Fruit fly (Drosophila melanogaster): ENCODE measurements around the gene GILT2.
A peak's percentile ranks its signal among the peaks of the same experiment; 100 is the strongest.

Gene GILT2

dm6 chr3R:23713901-23714300 lies 35.2 kb downstream of the GILT2 start (continued):
- TF ChIP-seq zen2 (GFP tag; IDR thresholded peaks at IDR 0.05; ENCODE audit: partially characterized antibody) (no peak), fd3F (GFP tag; optimal IDR thresholded peaks at IDR 0.05) (peak; percentile 40), CG1792 (GFP tag; optimal IDR thresholded peaks at IDR 0.05) (peak; percentile 47), so (GFP tag; IDR thresholded peaks at IDR 0.05) (peak; percentile 80; the same call in 2 of the 3 replicates), bcd (GFP tag; optimal IDR thresholded peaks at IDR 0.05) (peak; percentile 47), CG15479 (GFP tag; optimal IDR thresholded peaks at IDR 0.05) (no peak), CG11093 (GFP tag; IDR thresholded peaks at IDR 0.05) (no peak), Bteb2 (GFP tag; optimal IDR thresholded peaks at IDR 0.05) (peak; percentile 50), CrebB (tag; optimal IDR thresholded peaks at IDR 0.05) (no peak), HmgZ (tag; optimal IDR thresholded peaks at IDR 0.05) (no peak), schlank (tag; optimal IDR thresholded peaks at IDR 0.05) (no peak), GATAe (GFP tag; conservative IDR thresholded peaks at IDR 0.05) (no peak; the same call in 1 of the 2 replicates), Fer2 (tag; optimal IDR thresholded peaks at IDR 0.05) (no peak), ems (GFP tag; optimal IDR thresholded peaks at IDR 0.05) (no peak), BtbVII (GFP tag; optimal IDR thresholded peaks at IDR 0.05) (no peak), wdn (GFP tag; IDR thresholded peaks at IDR 0.05) (0 out of 2 replicates have a peak, but pooled peaks have one; percentile 27), corto (GFP tag; optimal IDR thresholded peaks at IDR 0.05) (peak; percentile 36), Chrac-16 (GFP tag; optimal IDR thresholded peaks at IDR 0.05) (peak; percentile 63), Abd-B (GFP tag; optimal IDR thresholded peaks at IDR 0.05) (peak; percentile 70), inv (GFP tag; IDR thresholded peaks at IDR 0.05; ENCODE audit: partially characterized antibody) (no peak), sna (GFP tag; IDR thresholded peaks at IDR 0.05; ENCODE audit: partially characterized antibody) (no peak), Rx (GFP tag; IDR thresholded peaks at IDR 0.05) (0 out of 2 replicates have a peak, but pooled peaks have one; percentile 13), CG10147 (GFP tag; optimal IDR thresholded peaks at IDR 0.05) (no peak), ham (GFP tag; IDR thresholded peaks at IDR 0.05) (no peak), eve (GFP tag; optimal IDR thresholded peaks at IDR 0.05) (peak in 1 of 2 experiments; percentile 64), sr (GFP tag; IDR thresholded peaks at IDR 0.05) (no peak), nerfin-1 (tag; optimal IDR thresholded peaks at IDR 0.05) (peak; percentile 47), Dek (tag; optimal IDR thresholded peaks at IDR 0.05) (peak; percentile 35), CG32532 (GFP tag; IDR thresholded peaks at IDR 0.05) (no peak), knrl (GFP tag; IDR thresholded peaks at IDR 0.05; ENCODE audit: partially characterized antibody) (no peak), lmd (GFP tag; IDR thresholded peaks at IDR 0.05) (0 out of 2 replicates have a peak, but pooled peaks have one; percentile 13), ase (GFP tag; IDR thresholded peaks at IDR 0.05) (0 out of 3 replicates have a peak, but pooled peaks have one; percentile 46), Nf-YB (GFP tag; optimal IDR thresholded peaks at IDR 0.05) (no peak)

dm6 chr3R:23714852-23715251 lies 36.2 kb downstream of the GILT2 start:
- TF ChIP-seq sug (tag; optimal IDR thresholded peaks at IDR 0.05): peak; percentile 45
- TF ChIP-seq lab (GFP tag; optimal IDR thresholded peaks at IDR 0.05): peak; percentile 28
- TF ChIP-seq dpn (GFP tag; optimal IDR thresholded peaks at IDR 0.05): no peak
- peak; percentile 50 for TF ChIP-seq CG34376 (GFP tag; optimal IDR thresholded peaks at IDR 0.05)
- TF ChIP-seq CG6791 (GFP tag; IDR thresholded peaks at IDR 0.05; ENCODE audit: partially characterized antibody): no peak
- TF ChIP-seq ap (GFP tag; IDR thresholded peaks at IDR 0.05): no peak
- no peak for TF ChIP-seq CG30431 (GFP tag; optimal IDR thresholded peaks at IDR 0.05)
- no peak for TF ChIP-seq trh (GFP tag; optimal IDR thresholded peaks at IDR 0.05)
- TF ChIP-seq mirr (GFP tag; optimal IDR thresholded peaks at IDR 0.05): peak; percentile 46
- TF ChIP-seq CG4854 (GFP tag; optimal IDR thresholded peaks at IDR 0.05): no peak
- TF ChIP-seq MTF-1 (GFP tag; optimal IDR thresholded peaks at IDR 0.05; ENCODE audit: borderline replicate concordance): no peak
- TF ChIP-seq CG15601 (tag; optimal IDR thresholded peaks at IDR 0.05): no peak
- TF ChIP-seq sd (tag; optimal IDR thresholded peaks at IDR 0.05): peak; percentile 37
- TF ChIP-seq CG9437 (GFP tag; optimal IDR thresholded peaks at IDR 0.05): no peak
- TF ChIP-seq YL-1 (GFP tag; optimal IDR thresholded peaks at IDR 0.05): no peak
- no peak for TF ChIP-seq peb (GFP tag; IDR thresholded peaks at IDR 0.05)
- no peak for TF ChIP-seq CG13775 (GFP tag; optimal IDR thresholded peaks at IDR 0.05)
- TF ChIP-seq lilli (GFP tag; optimal IDR thresholded peaks at IDR 0.05): no peak
- TF ChIP-seq exex (tag; optimal IDR thresholded peaks at IDR 0.05): peak; percentile 77
